Worm (Caenorhabditis elegans): ENCODE data around the gene rabr-3.

rabr-3 gene

ce11 chrV:16211713-16212112, 16.2 kb downstream of the rabr-3 start:
- TF ChIP-seq lin-13 (GFP tag; optimal IDR thresholded peaks at IDR 0.05) = no peak
- TF ChIP-seq nhr-21 (tag; optimal IDR thresholded peaks at IDR 0.05) = peak; percentile 61
- no peak for TF ChIP-seq nhr-23 (tag; optimal IDR thresholded peaks at IDR 0.05)
- TF ChIP-seq sma-9 (GFP tag; optimal IDR thresholded peaks at IDR 0.05) = peak; percentile 76
- TF ChIP-seq sma-9 (tag; optimal IDR thresholded peaks at IDR 0.05) = no peak

DNA sequence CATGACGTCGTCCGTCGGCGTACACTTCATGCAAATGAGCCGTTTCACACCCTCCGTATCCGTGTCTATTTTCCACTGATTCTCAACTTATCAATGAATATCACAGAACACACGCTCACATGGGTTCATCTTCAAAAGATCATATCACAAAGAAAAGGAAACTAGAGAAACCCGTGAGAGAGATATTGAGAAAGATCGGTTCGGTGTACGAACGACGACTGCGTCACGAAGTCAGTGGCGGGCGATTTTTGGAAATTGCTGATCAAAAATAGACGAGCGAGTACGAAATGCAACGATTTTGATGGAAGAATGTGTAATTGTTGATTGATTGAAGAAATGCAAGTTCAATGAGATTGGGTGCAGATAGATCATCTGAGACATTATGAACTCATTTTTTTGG, 17.8 kb downstream of the rabr-3 start:
- no peak for TF ChIP-seq unc-62 (GFP tag; optimal IDR thresholded peaks at IDR 0.05)
- no peak for TF ChIP-seq ZK546.5 (tag; optimal IDR thresholded peaks at IDR 0.05)
- peak; percentile 45 for TF ChIP-seq nhr-25 (tag; optimal IDR thresholded peaks at IDR 0.05)
- TF ChIP-seq blmp-1 (tag; optimal IDR thresholded peaks at IDR 0.05; ENCODE audit: insufficient read depth) = peak; percentile 49
- TF ChIP-seq mdl-1 (tag; optimal IDR thresholded peaks at IDR 0.05) = peak in 1 of 2 experiments; percentile 3
- TF ChIP-seq sma-3 (GFP tag; optimal IDR thresholded peaks at IDR 0.05) = peak; percentile 36
- TF ChIP-seq crh-2 (tag; optimal IDR thresholded peaks at IDR 0.05) = peak; percentile 5
- no peak for TF ChIP-seq ztf-11 (tag; optimal IDR thresholded peaks at IDR 0.05)
- TF ChIP-seq sma-9 (GFP tag; optimal IDR thresholded peaks at IDR 0.05) = peak; percentile 91
- no peak for TF ChIP-seq sma-9 (tag; optimal IDR thresholded peaks at IDR 0.05)
- peak; percentile 14 for TF ChIP-seq Y55F3AM.14 (GFP tag; optimal IDR thresholded peaks at IDR 0.05)
- peak; percentile 0 for TF ChIP-seq egl-27 (tag; optimal IDR thresholded peaks at IDR 0.05)
- peak; percentile 27 for TF ChIP-seq gmeb-1 (tag; optimal IDR thresholded peaks at IDR 0.05)
- TF ChIP-seq nhr-21 (tag; optimal IDR thresholded peaks at IDR 0.05) = peak; percentile 81

DNA sequence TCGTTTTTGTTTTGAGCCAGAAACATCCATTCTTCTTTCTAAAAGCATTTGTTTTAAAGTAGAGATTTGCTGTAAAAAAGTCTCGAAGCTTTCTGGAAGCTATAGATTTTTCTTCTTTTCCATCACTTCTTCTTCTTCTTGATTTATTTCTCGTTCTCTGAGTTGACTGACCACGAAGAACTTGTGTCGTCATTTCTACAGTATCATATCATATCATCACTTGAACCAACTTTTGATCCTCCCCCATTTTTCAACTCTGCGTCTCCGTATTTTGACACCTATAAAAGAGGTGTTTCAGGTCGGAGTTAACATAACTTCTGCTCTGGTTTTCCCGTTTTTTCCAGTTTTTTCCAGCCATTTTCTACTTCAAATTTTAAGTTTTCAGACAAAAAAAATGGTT, 19.0 kb downstream of the rabr-3 start, which contains the start of gene F11A5.9:
Gene F11A5.9, plus strand, starts transcription at position 386 of the 400 bp plus-strand sequence.
- TF ChIP-seq Y55F3AM.14 (GFP tag; optimal IDR thresholded peaks at IDR 0.05) = no peak
- TF ChIP-seq fos-1 (tag; optimal IDR thresholded peaks at IDR 0.05) = no peak
- no peak for TF ChIP-seq elt-1 (tag; optimal IDR thresholded peaks at IDR 0.05)
- no peak for TF ChIP-seq ztf-11 (tag; optimal IDR thresholded peaks at IDR 0.05)
- TF ChIP-seq R02D3.7 (tag; optimal IDR thresholded peaks at IDR 0.05) = no peak
- no peak for TF ChIP-seq mbf-1 (tag; optimal IDR thresholded peaks at IDR 0.05)
- no peak for TF ChIP-seq F13H6.1 (tag; optimal IDR thresholded peaks at IDR 0.05)
- no peak for TF ChIP-seq zag-1 (tag; optimal IDR thresholded peaks at IDR 0.05)
- no peak for TF ChIP-seq nhr-6 (tag; optimal IDR thresholded peaks at IDR 0.05)
- TF ChIP-seq C34F6.9 (tag; optimal IDR thresholded peaks at IDR 0.05) = no peak
- TF ChIP-seq elt-3 (tag; optimal IDR thresholded peaks at IDR 0.05) = no peak
- TF ChIP-seq lin-11 (tag; optimal IDR thresholded peaks at IDR 0.05) = no peak
- no peak for TF ChIP-seq unc-39 (tag; optimal IDR thresholded peaks at IDR 0.05)
- no peak for TF ChIP-seq dmd-4 (tag; optimal IDR thresholded peaks at IDR 0.05)
- no peak for TF ChIP-seq nhr-129 (tag; optimal IDR thresholded peaks at IDR 0.05)
- no peak for TF ChIP-seq unc-55 (GFP tag; optimal IDR thresholded peaks at IDR 0.05)

DNA sequence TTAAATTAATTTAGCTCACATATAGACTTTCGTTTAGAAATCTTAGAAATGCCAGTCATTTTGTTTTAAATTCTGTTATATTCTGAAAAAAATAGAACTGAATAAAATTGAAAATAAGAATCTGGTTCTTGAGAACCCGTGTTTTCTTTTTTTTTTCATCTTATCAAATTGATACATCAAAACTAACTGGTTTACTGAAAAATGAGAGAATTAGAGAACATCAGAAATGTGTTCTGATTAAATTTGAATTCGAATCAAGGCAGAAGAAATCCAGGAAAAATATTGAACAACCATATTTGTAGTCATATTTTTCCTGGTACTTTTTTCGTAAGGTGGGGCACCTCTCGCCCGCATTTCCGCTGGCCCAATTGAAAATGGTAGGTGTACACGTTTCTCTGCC, 23.0 kb downstream of the rabr-3 start, which contains the start of gene F11A5.15:
Gene F11A5.15, minus strand, starts transcription at position 101 of the 400 bp plus-strand sequence.
- TF ChIP-seq unc-55 (GFP tag; optimal IDR thresholded peaks at IDR 0.05) (no peak), elt-1 (tag; optimal IDR thresholded peaks at IDR 0.05) (no peak), alr-1 (tag; optimal IDR thresholded peaks at IDR 0.05) (no peak), aly-2 (tag; optimal IDR thresholded peaks at IDR 0.05) (no peak), mdl-1 (tag; optimal IDR thresholded peaks at IDR 0.05) (no peak), F13H6.1 (tag; optimal IDR thresholded peaks at IDR 0.05) (no peak), lsy-2 (tag; optimal IDR thresholded peaks at IDR 0.05) (no peak), ztf-1 (GFP tag; conservative IDR thresholded peaks at IDR 0.05) (no peak), skn-1 (tag; optimal IDR thresholded peaks at IDR 0.05) (no peak), nhr-129 (tag; optimal IDR thresholded peaks at IDR 0.05) (no peak), nhr-11 (tag; optimal IDR thresholded peaks at IDR 0.05) (no peak), nhr-23 (tag; optimal IDR thresholded peaks at IDR 0.05) (no peak), lin-13 (GFP tag; optimal IDR thresholded peaks at IDR 0.05) (no peak), sma-3 (GFP tag; optimal IDR thresholded peaks at IDR 0.05) (no peak), mbf-1 (tag; optimal IDR thresholded peaks at IDR 0.05) (no peak)
